Fruit fly (Drosophila melanogaster) whole organism, embryonic: ENCODE data around the gene slow.

Source experiments
- Blimp-1 ChIP-seq: fragments of 200-800 bp; sonication (Bioruptor generic); optimal IDR thresholded peaks from 3 replicates; lab custom pipeline; 2018; ENCODE audit warnings: missing biosample characterization, missing genetic modification characterization, mild to moderate bottlenecking, moderate library complexity, missing genetic modification reagents
- CG2875 ChIP-seq: fragments of 200-800 bp; sonication (Bioruptor generic); optimal IDR thresholded peaks from 2 replicates; lab custom pipeline; 2017; ENCODE audit warnings: missing biosample characterization, mild to moderate bottlenecking, missing genetic modification characterization, missing genetic modification reagents
- CG4424 ChIP-seq: fragments of 200-800 bp; sonication (Bioruptor generic); optimal IDR thresholded peaks from 3 replicates; lab custom pipeline; 2016; ENCODE audit warnings: missing biosample characterization, missing genetic modification characterization
- CG6791 ChIP-seq: fragments of 200-800 bp; sonication (Bioruptor generic); IDR thresholded peaks from 3 replicates; pipeline ENCODE4 v1.3.6; 2022; ENCODE audit warnings: missing biosample characterization, missing genetic modification characterization; ENCODE audit not compliant: partially characterized antibody
- croc ChIP-seq: fragments of 200-800 bp; sonication (Bioruptor generic); conservative IDR thresholded peaks from 3 replicates; pipeline ENCODE4 v1.3.6; 2022; ENCODE audit warnings: missing biosample characterization, missing genetic modification characterization

dm6 chr3L:4359688-4360375 is 24.4 kb upstream of the slow start:
- TF ChIP-seq CG4424 (GFP tag; lab: Kevin White, UChicago) (no peak), CG2875 (no peak), CG6791 (GFP tag; lab: Robert Waterston, UW) (no peak), croc (GFP tag; lab: Robert Waterston, UW) (no peak), Blimp-1 (GFP tag; lab: Kevin White, UChicago) (no peak)
